Worm (Caenorhabditis elegans) whole organism, dauer: ENCODE data around the gene abi-1.

ENCODE experiments used
- unc-62 ChIP-seq: sonication (generic microtip); optimal IDR thresholded peaks from 2 replicates; lab custom pipeline; 2017; ENCODE audit warnings: missing biosample characterization, missing genetic modification reagents, missing genetic modification characterization

The abi-1 gene

ce11 chrIII:5665278-5665677 lies 27.3 kb downstream of the abi-1 start:
- TF ChIP-seq unc-62 (GFP tag; lab: Kevin White, UChicago) = no peak

- TF ChIP-seq unc-62 (GFP tag; lab: Kevin White, UChicago) = no peak
Measured at ce11 chrIII:5663933-5664332, 28.6 kb downstream of the abi-1 start, which contains the start of gene par-3. Gene par-3 (plus strand): TSS chrIII:5664233.

- TF ChIP-seq unc-62 (GFP tag; lab: Kevin White, UChicago) = no peak
Measured at ce11 chrIII:5663521-5663920, 29.0 kb downstream of the abi-1 start.

- no peak for TF ChIP-seq unc-62 (GFP tag; lab: Kevin White, UChicago)
Measured at ce11 chrIII:5660976-5661375, 31.6 kb downstream of the abi-1 start, which contains the start of gene F54E7.6. Gene F54E7.6 (minus strand): TSS chrIII:5661085.

ce11 chrIII:5656941-5657340 lies 35.6 kb downstream of the abi-1 start, which contains the start of gene sdz-21:
Gene sdz-21 (minus strand): TSS chrIII:5657041.
- no peak for TF ChIP-seq unc-62 (GFP tag; lab: Kevin White, UChicago)

- TF ChIP-seq unc-62 (GFP tag; lab: Kevin White, UChicago) = no peak
Measured at ce11 chrIII:5653692-5654105, 38.8 kb downstream of the abi-1 start.

ce11 chrIII:5642692-5643091 lies 49.8 kb downstream of the abi-1 start:
- TF ChIP-seq unc-62 (GFP tag; lab: Kevin White, UChicago) = no peak
